Fruit fly (Drosophila melanogaster): ENCODE results near the gene bif.

bif gene

dm6 chrX:11681558-11682551, 3.1 kb downstream of the bif start:
- TF ChIP-seq CG17801 (GFP tag; optimal IDR thresholded peaks at IDR 0.05; ENCODE audit: partially characterized antibody) = peak; percentile 69

- peak; percentile 47 for TF ChIP-seq CG17801 (GFP tag; optimal IDR thresholded peaks at IDR 0.05; ENCODE audit: partially characterized antibody)
These were observed 4.7 kb downstream of the bif start for dm6 chrX:11683480-11683879.

dm6 chrX:11684462-11684861, 5.7 kb downstream of the bif start:
- TF ChIP-seq CG17801 (GFP tag; optimal IDR thresholded peaks at IDR 0.05; ENCODE audit: partially characterized antibody) = peak; percentile 28

dm6 chrX:11685918-11686640, 7.3 kb downstream of the bif start:
- TF ChIP-seq CG17801 (GFP tag; optimal IDR thresholded peaks at IDR 0.05; ENCODE audit: partially characterized antibody) = peak; percentile 18

- no peak for TF ChIP-seq CG17801 (GFP tag; optimal IDR thresholded peaks at IDR 0.05; ENCODE audit: partially characterized antibody)
These were observed 7.9 kb downstream of the bif start for dm6 chrX:11686675-11687074.

dm6 chrX:11687666-11688492, 9.1 kb downstream of the bif start:
- no peak for TF ChIP-seq CG17801 (GFP tag; optimal IDR thresholded peaks at IDR 0.05; ENCODE audit: partially characterized antibody)

dm6 chrX:11689669-11690068, 10.9 kb downstream of the bif start:
- TF ChIP-seq CG17801 (GFP tag; optimal IDR thresholded peaks at IDR 0.05; ENCODE audit: partially characterized antibody) = no peak

dm6 chrX:11694959-11695882, 16.5 kb downstream of the bif start, which contains the start of gene PhKgamma:
Gene PhKgamma (plus strand): TSS chrX:11695137.
- no peak for TF ChIP-seq CG17801 (GFP tag; optimal IDR thresholded peaks at IDR 0.05; ENCODE audit: partially characterized antibody)

dm6 chrX:11695883-11696211, 17.1 kb downstream of the bif start:
- peak; percentile 9 for TF ChIP-seq CG17801 (GFP tag; optimal IDR thresholded peaks at IDR 0.05; ENCODE audit: partially characterized antibody)

- TF ChIP-seq CG17801 (GFP tag; optimal IDR thresholded peaks at IDR 0.05; ENCODE audit: partially characterized antibody) = no peak
These were observed 22.0 kb downstream of the bif start for dm6 chrX:11700765-11701164.

- no peak for TF ChIP-seq CG17801 (GFP tag; optimal IDR thresholded peaks at IDR 0.05; ENCODE audit: partially characterized antibody)
These were observed 26.3 kb downstream of the bif start, which contains the start of gene CG2444 for dm6 chrX:11704929-11705612. Gene CG2444 (minus strand): TSS chrX:11705300.

- peak; percentile 31 for TF ChIP-seq CG17801 (GFP tag; optimal IDR thresholded peaks at IDR 0.05; ENCODE audit: partially characterized antibody)
These were observed 31.3 kb downstream of the bif start, which contains the start of gene FucT6 for dm6 chrX:11709799-11710720. Gene FucT6 (minus strand): TSS chrX:11709951.
